Fruit fly (Drosophila melanogaster) whole organism, embryonic: ENCODE measurements around the gene CG10576.

ENCODE experiments used
- Ada2b ChIP-seq: fragments of 200-800 bp; sonication (Bioruptor generic); IDR thresholded peaks from 2 replicates; pipeline ENCODE4 v1.3.6; 2022; ENCODE audit warnings: missing biosample characterization, missing genetic modification characterization
- Aef1 ChIP-seq: fragments of 200-800 bp; sonication (Bioruptor generic); IDR thresholded peaks from 3 replicates; pipeline ENCODE4 v1.3.6; 2022; ENCODE audit warnings: missing biosample characterization, missing genetic modification characterization
- C15 ChIP-seq: fragments of 200-800 bp; sonication (Bioruptor generic); IDR thresholded peaks from 3 replicates; pipeline ENCODE4 v1.3.6; 2022; ENCODE audit warnings: missing biosample characterization, missing genetic modification characterization
- CG11247 ChIP-seq: fragments of 200-800 bp; sonication (Bioruptor generic); IDR thresholded peaks from 2 replicates; pipeline ENCODE4 v1.3.6; 2022; ENCODE audit warnings: missing biosample characterization, missing genetic modification characterization
- CG11695 ChIP-seq: fragments of 200-800 bp; sonication (Bioruptor generic); IDR thresholded peaks from 3 replicates; pipeline ENCODE4 v1.3.6; 2022; ENCODE audit warnings: missing biosample characterization, missing genetic modification characterization
- CG13123 ChIP-seq: fragments of 200-800 bp; sonication (Bioruptor generic); optimal IDR thresholded peaks from 2 replicates; lab custom pipeline; 2016; ENCODE audit warnings: missing biosample characterization, missing genetic modification characterization
- CG13894 ChIP-seq: fragments of 200-800 bp; sonication (Bioruptor generic); optimal IDR thresholded peaks from 3 replicates; lab custom pipeline; 2018; ENCODE audit warnings: missing biosample characterization, mild to moderate bottlenecking, missing genetic modification characterization, moderate library complexity
- CG14014 ChIP-seq: fragments of 200-800 bp; sonication (Bioruptor generic); IDR thresholded peaks from 2 replicates; pipeline ENCODE4 v1.3.6; 2022; ENCODE audit warnings: missing biosample characterization, missing genetic modification characterization
- CG14441 ChIP-seq: fragments of 200-800 bp; sonication (Bioruptor generic); IDR thresholded peaks from 2 replicates; pipeline ENCODE4 v1.3.6; 2022; ENCODE audit warnings: missing biosample characterization, missing genetic modification characterization
- CG14965 ChIP-seq: fragments of 200-800 bp; sonication (Bioruptor generic); optimal IDR thresholded peaks from 2 replicates; lab custom pipeline; 2016; ENCODE audit warnings: missing biosample characterization, missing genetic modification characterization, borderline replicate concordance
- CG15696 ChIP-seq: fragments of 200-800 bp; sonication (Bioruptor generic); optimal IDR thresholded peaks from 2 replicates; lab custom pipeline; 2019; ENCODE audit warnings: missing biosample characterization, mild to moderate bottlenecking, missing genetic modification characterization, moderate library complexity
- CG18599 ChIP-seq: fragments of 200-800 bp; sonication (Bioruptor generic); optimal IDR thresholded peaks from 3 replicates; lab custom pipeline; 2017; ENCODE audit warnings: missing biosample characterization, missing genetic modification characterization, mild to moderate bottlenecking, moderate library complexity, missing genetic modification reagents
- CG3065 ChIP-seq: fragments of 200-800 bp; sonication (Bioruptor generic); optimal IDR thresholded peaks from 2 replicates; lab custom pipeline; 2016; ENCODE audit warnings: missing biosample characterization, missing genetic modification characterization
- CG34224 ChIP-seq: fragments of 200-800 bp; sonication (Bioruptor generic); IDR thresholded peaks from 3 replicates; pipeline ENCODE4 v1.3.6; 2022; ENCODE audit warnings: missing biosample characterization, missing genetic modification characterization; ENCODE audit not compliant: partially characterized antibody
- CG34422 ChIP-seq: fragments of 200-800 bp; sonication (Bioruptor generic); IDR thresholded peaks from 3 replicates; pipeline ENCODE4 v1.3.6; 2022; ENCODE audit warnings: missing biosample characterization, missing genetic modification characterization
- CG7271 ChIP-seq: fragments of 200-800 bp; sonication (Bioruptor generic); optimal IDR thresholded peaks from 2 replicates; lab custom pipeline; 2018; ENCODE audit warnings: missing biosample characterization, mild to moderate bottlenecking, missing genetic modification characterization, moderate library complexity
- CG7556 ChIP-seq: fragments of 200-800 bp; sonication (Bioruptor generic); optimal IDR thresholded peaks from 2 replicates; lab custom pipeline; 2017; ENCODE audit warnings: missing biosample characterization, mild to moderate bottlenecking, missing genetic modification characterization
- CG8765 ChIP-seq: fragments of 200-800 bp; sonication (Bioruptor generic); IDR thresholded peaks from 2 replicates; pipeline ENCODE4 v1.3.6; 2022; ENCODE audit warnings: missing biosample characterization, missing genetic modification characterization
- CG9932 ChIP-seq: fragments of 200-800 bp; sonication (Bioruptor generic); IDR thresholded peaks from 2 replicates; pipeline ENCODE4 v1.3.6; 2022; ENCODE audit warnings: missing biosample characterization, missing genetic modification characterization
- CkIIα-i1 ChIP-seq: fragments of 200-800 bp; sonication (Bioruptor generic); IDR thresholded peaks from 2 replicates; pipeline ENCODE4 v1.3.6; 2022; ENCODE audit warnings: missing biosample characterization, missing genetic modification characterization
- CrebB ChIP-seq: fragments of 200-800 bp; sonication (Bioruptor generic); optimal IDR thresholded peaks from 3 replicates; lab custom pipeline; 2018; ENCODE audit warnings: missing biosample characterization, mild to moderate bottlenecking, missing genetic modification characterization
- D ChIP-seq, 2 experiments: fragments of 200-800 bp in 1 of 2; fragments of >200 bp in 1 of 2; sonication (Bioruptor generic) in 1 of 2; optimal IDR thresholded peaks; 2 replicates in 1 of 2; 3 replicates in 1 of 2; lab custom pipeline; 2017; ENCODE audit warnings: mild to moderate bottlenecking in 1 of 2, missing biosample characterization in 1 of 2, missing genetic modification characterization in 1 of 2, missing genetic modification reagents in 1 of 2
- Deaf1 ChIP-seq: fragments of 200-800 bp; optimal IDR thresholded peaks from 3 replicates; lab custom pipeline; 2019; ENCODE audit warnings: missing biosample characterization, mild to moderate bottlenecking, missing genetic modification characterization, moderate library complexity
- Eip74EF ChIP-seq, 2 experiments: fragments of 200-800 bp in 1 of 2; fragments of >200 bp in 1 of 2; sonication (Bioruptor generic) in 1 of 2; optimal IDR thresholded peaks; 2 replicates each; lab custom pipeline; 2017 to 2019; ENCODE audit warnings: missing biosample characterization in 2 of 2, missing genetic modification characterization in 2 of 2, mild to moderate bottlenecking in 1 of 2, moderate library complexity in 1 of 2
- GATAe ChIP-seq: fragments of 200-800 bp; sonication (Bioruptor generic); conservative IDR thresholded peaks from 2 replicates; pipeline ENCODE4 v1.3.6; 2022; ENCODE audit warnings: missing biosample characterization, missing genetic modification characterization
- HLH54F ChIP-seq: fragments of 200-800 bp; sonication (Bioruptor generic); optimal IDR thresholded peaks from 3 replicates; lab custom pipeline; 2016; ENCODE audit warnings: missing biosample characterization, missing genetic modification characterization
- Mes4 ChIP-seq: fragments of 200-800 bp; sonication (Bioruptor generic); optimal IDR thresholded peaks from 2 replicates; lab custom pipeline; 2016; ENCODE audit warnings: missing biosample characterization, missing genetic modification characterization
- NC2α ChIP-seq: fragments of 200-800 bp; sonication (Bioruptor generic); optimal IDR thresholded peaks from 2 replicates; lab custom pipeline; 2016; ENCODE audit warnings: missing biosample characterization, missing genetic modification characterization
- Oaz ChIP-seq: fragments of 200-800 bp; sonication (Bioruptor generic); IDR thresholded peaks from 2 replicates; pipeline ENCODE4 v1.3.6; 2022; ENCODE audit warnings: missing biosample characterization, missing genetic modification characterization
- TFAM ChIP-seq: fragments of 200-800 bp; sonication (Bioruptor generic); optimal IDR thresholded peaks from 2 replicates; lab custom pipeline; 2017; ENCODE audit warnings: missing biosample characterization, missing genetic modification characterization, inconsistent platforms
- ac ChIP-seq: fragments of 200-800 bp; sonication (Bioruptor generic); optimal IDR thresholded peaks from 3 replicates; lab custom pipeline; 2017; ENCODE audit warnings: missing biosample characterization, mild to moderate bottlenecking, missing genetic modification characterization
- bigmax ChIP-seq: fragments of 200-800 bp; sonication (Bioruptor generic); optimal IDR thresholded peaks from 2 replicates; lab custom pipeline; 2018; ENCODE audit warnings: missing biosample characterization, mild to moderate bottlenecking, missing genetic modification characterization
- bsh ChIP-seq, 2 experiments: fragments of 200-800 bp; sonication (Bioruptor generic); optimal IDR thresholded peaks; 2 replicates each; lab custom pipeline; 2017 to 2018; ENCODE audit warnings: mild to moderate bottlenecking in 2 of 2, missing biosample characterization in 2 of 2, missing genetic modification characterization in 2 of 2, moderate library complexity in 1 of 2
- chn ChIP-seq: fragments of 200-800 bp; sonication (Bioruptor generic); optimal IDR thresholded peaks from 2 replicates; lab custom pipeline; 2016; ENCODE audit warnings: missing biosample characterization, missing genetic modification characterization
- corto ChIP-seq: fragments of 200-800 bp; sonication (Bioruptor generic); optimal IDR thresholded peaks from 2 replicates; lab custom pipeline; 2016; ENCODE audit warnings: missing biosample characterization, mild to moderate bottlenecking, missing genetic modification characterization, moderate library complexity
- crc ChIP-seq: fragments of 200-800 bp; sonication (Bioruptor generic); optimal IDR thresholded peaks from 2 replicates; lab custom pipeline; 2016; ENCODE audit warnings: missing biosample characterization, missing genetic modification characterization
- dan ChIP-seq: fragments of 200-800 bp; sonication (Bioruptor generic); IDR thresholded peaks from 2 replicates; pipeline ENCODE4 v1.3.6; 2022; ENCODE audit warnings: missing biosample characterization, missing genetic modification characterization
- dati ChIP-seq: fragments of 200-800 bp; sonication (Bioruptor generic); IDR thresholded peaks from 2 replicates; pipeline ENCODE4 v1.3.6; 2022; ENCODE audit warnings: missing biosample characterization, missing genetic modification characterization
- fd64A ChIP-seq: fragments of 200-800 bp; sonication (Bioruptor generic); optimal IDR thresholded peaks from 3 replicates; lab custom pipeline; 2018; ENCODE audit warnings: missing biosample characterization, mild to moderate bottlenecking, missing genetic modification characterization
- gce ChIP-seq: fragments of 200-800 bp; sonication (Bioruptor generic); IDR thresholded peaks from 3 replicates; pipeline ENCODE4 v1.3.6; 2022; ENCODE audit warnings: missing biosample characterization, missing genetic modification characterization
- gt ChIP-seq: fragments of 200-800 bp; sonication (Bioruptor generic); IDR thresholded peaks from 2 replicates; pipeline ENCODE4 v1.3.6; 2022; ENCODE audit warnings: missing biosample characterization, missing genetic modification characterization
- h ChIP-seq: fragments of >200 bp; optimal IDR thresholded peaks from 2 replicates; lab custom pipeline; 2017
- nmo ChIP-seq: fragments of 200-800 bp; sonication (Bioruptor generic); optimal IDR thresholded peaks from 2 replicates; lab custom pipeline; 2018; ENCODE audit warnings: missing biosample characterization, mild to moderate bottlenecking, missing genetic modification characterization, moderate library complexity
- pnt ChIP-seq: fragments of 200-800 bp; sonication (Bioruptor generic); optimal IDR thresholded peaks from 3 replicates; lab custom pipeline; 2016; ENCODE audit warnings: missing biosample characterization, missing genetic modification characterization
- sens-2 ChIP-seq: fragments of 200-800 bp; sonication (Bioruptor generic); IDR thresholded peaks from 2 replicates; pipeline ENCODE4 v1.3.6; 2022; ENCODE audit warnings: missing biosample characterization, missing genetic modification characterization
- seq ChIP-seq: fragments of 200-800 bp; sonication (Bioruptor generic); IDR thresholded peaks from 2 replicates; pipeline ENCODE4 v1.3.6; 2022; ENCODE audit warnings: missing biosample characterization, missing genetic modification characterization
- slou ChIP-seq: fragments of 200-800 bp; sonication (Bioruptor generic); optimal IDR thresholded peaks from 3 replicates; lab custom pipeline; 2016; ENCODE audit warnings: missing biosample characterization, missing genetic modification characterization
- tio ChIP-seq: fragments of 200-800 bp; sonication (Bioruptor generic); optimal IDR thresholded peaks from 2 replicates; lab custom pipeline; 2017; ENCODE audit warnings: missing biosample characterization, missing genetic modification characterization, inconsistent platforms
- zf30C ChIP-seq: fragments of 200-800 bp; sonication (Bioruptor generic); optimal IDR thresholded peaks from 3 replicates; lab custom pipeline; 2018; ENCODE audit warnings: missing biosample characterization, mild to moderate bottlenecking, missing genetic modification characterization
- zfh1 ChIP-seq: fragments of 200-800 bp; sonication (Bioruptor generic); IDR thresholded peaks from 3 replicates; pipeline ENCODE4 v1.3.6; 2022; ENCODE audit warnings: missing biosample characterization, missing genetic modification characterization

CG10576 gene

DNA sequence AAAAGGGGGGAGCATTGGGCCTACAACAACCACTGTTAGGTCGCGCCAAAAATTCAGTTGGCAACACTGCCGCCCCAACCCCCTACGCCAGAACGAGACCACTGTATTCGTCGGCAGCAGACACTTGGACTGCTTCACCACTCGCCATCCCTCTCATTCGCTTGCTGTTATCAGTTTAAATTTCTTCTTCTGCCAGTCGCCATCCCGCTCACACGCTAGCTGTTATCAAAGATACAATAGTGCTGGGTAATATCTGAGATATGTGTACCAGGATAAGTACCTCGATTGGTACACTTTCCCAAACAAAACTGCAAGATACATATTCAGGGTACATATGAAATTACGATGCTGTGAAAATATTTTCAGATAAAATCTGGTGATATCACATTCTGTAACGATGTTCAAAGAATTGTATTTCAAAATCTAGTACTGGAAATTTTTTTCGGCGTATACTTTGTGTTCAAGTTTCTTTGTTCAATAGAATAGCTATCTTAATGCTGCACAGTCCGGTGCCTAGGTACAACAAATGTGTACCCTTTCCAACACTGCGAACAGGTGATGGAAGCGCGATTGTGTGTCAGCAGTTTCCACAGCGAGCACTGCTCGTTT lies 5.4 kb upstream of the CG10576 start (continued):
- no peak for TF ChIP-seq CG13894 (tag; lab: Kevin White, UChicago)
- TF ChIP-seq CG34224 = no peak; the same call in 2 of the 3 replicates
- TF ChIP-seq dati (GFP tag; lab: Robert Waterston, UW) = no peak
- TF ChIP-seq GATAe (GFP tag; lab: Robert Waterston, UW) = peak; percentile 96
- TF ChIP-seq CG14965 = no peak
- TF ChIP-seq CG14014 (GFP tag; lab: Robert Waterston, UW) = peak; percentile 68
- peak; percentile 75 for TF ChIP-seq crc (GFP tag; lab: Kevin White, UChicago)
- peak; percentile 82 for TF ChIP-seq CG9932 (GFP tag; lab: Robert Waterston, UW)
- peak; percentile 86 for TF ChIP-seq HLH54F (GFP tag; lab: Kevin White, UChicago)
- no peak for TF ChIP-seq seq (GFP tag; lab: Robert Waterston, UW)
- peak; percentile 90 for TF ChIP-seq CG34422 (GFP tag; lab: Robert Waterston, UW)
- no peak for TF ChIP-seq D (optimal IDR thresholded peaks at IDR 0.05; lab: Kevin White, UChicago)
- peak; percentile 74 for TF ChIP-seq D (GFP tag; optimal IDR thresholded peaks at IDR 0.05; lab: Kevin White, UChicago)
- peak; percentile 67 for TF ChIP-seq CG13123 (GFP tag; lab: Kevin White, UChicago)
- TF ChIP-seq CG7556 = peak; percentile 90
- peak; percentile 77 for TF ChIP-seq CG14441 (GFP tag; lab: Robert Waterston, UW)
- no peak for TF ChIP-seq CG7271 (tag; lab: Kevin White, UChicago)
- TF ChIP-seq Oaz (GFP tag; lab: Robert Waterston, UW) = peak; percentile 27; the same call in 1 of the 2 replicates
- TF ChIP-seq Deaf1 = peak; percentile 59
- peak; percentile 89 for TF ChIP-seq nmo (GFP tag; lab: Kevin White, UChicago)
- TF ChIP-seq pnt = peak; percentile 80
- TF ChIP-seq gt = no peak
- peak; percentile 58 for TF ChIP-seq zf30C (GFP tag; lab: Kevin White, UChicago)
- no peak for TF ChIP-seq CG18599 (GFP tag; lab: Kevin White, UChicago)
- peak; percentile 57 for TF ChIP-seq fd64A
- TF ChIP-seq gce = 0 out of 3 replicates have a peak, but pooled peaks have one; percentile 16
- peak; percentile 68 for TF ChIP-seq CG11247 (GFP tag; lab: Robert Waterston, UW)
- TF ChIP-seq sens-2 = 0 out of 2 replicates have a peak, but pooled peaks have one; percentile 29
- no peak for TF ChIP-seq tio (GFP tag; lab: Kevin White, UChicago)
- TF ChIP-seq Mes4 (GFP tag; lab: Kevin White, UChicago) = peak; percentile 75
- peak; percentile 56 for TF ChIP-seq Aef1 (GFP tag; lab: Robert Waterston, UW)
- TF ChIP-seq CkIIα-i1 = no peak
- TF ChIP-seq CG3065 (GFP tag; lab: Kevin White, UChicago) = peak; percentile 44
- TF ChIP-seq Eip74EF (GFP tag; optimal IDR thresholded peaks at IDR 0.05; lab: Kevin White, UChicago) = peak in 1 of 2 experiments; percentile 82
- peak; percentile 81 for TF ChIP-seq chn (GFP tag; lab: Kevin White, UChicago)
- TF ChIP-seq CG11695 = peak; percentile 79; the same call in 2 of the 3 replicates
- peak; percentile 73 for TF ChIP-seq Ada2b (GFP tag; lab: Robert Waterston, UW)
- peak; percentile 65 for TF ChIP-seq corto
- peak; percentile 63 for TF ChIP-seq NC2α (GFP tag; lab: Kevin White, UChicago)
- TF ChIP-seq ac = peak; percentile 55
- TF ChIP-seq TFAM = no peak
- TF ChIP-seq C15 = no peak
- TF ChIP-seq bigmax (GFP tag; lab: Kevin White, UChicago) = peak; percentile 15
- TF ChIP-seq dan (GFP tag; lab: Robert Waterston, UW) = no peak
- TF ChIP-seq CrebB = peak; percentile 85
- TF ChIP-seq CG8765 (GFP tag; lab: Robert Waterston, UW) = no peak
- TF ChIP-seq CG15696 (tag; lab: Kevin White, UChicago) = peak; percentile 84
- TF ChIP-seq h (lab: Kevin White, UChicago) = no peak
- TF ChIP-seq bsh (GFP tag; optimal IDR thresholded peaks at IDR 0.05; lab: Kevin White, UChicago) = peak; percentile 54 to 81
- TF ChIP-seq slou (GFP tag; lab: Kevin White, UChicago) = peak; percentile 87
- peak; percentile 74 for TF ChIP-seq zfh1
